Fruit fly (Drosophila melanogaster): Measurements from ENCODE around the gene CG42588.

Gene CG42588

DNA sequence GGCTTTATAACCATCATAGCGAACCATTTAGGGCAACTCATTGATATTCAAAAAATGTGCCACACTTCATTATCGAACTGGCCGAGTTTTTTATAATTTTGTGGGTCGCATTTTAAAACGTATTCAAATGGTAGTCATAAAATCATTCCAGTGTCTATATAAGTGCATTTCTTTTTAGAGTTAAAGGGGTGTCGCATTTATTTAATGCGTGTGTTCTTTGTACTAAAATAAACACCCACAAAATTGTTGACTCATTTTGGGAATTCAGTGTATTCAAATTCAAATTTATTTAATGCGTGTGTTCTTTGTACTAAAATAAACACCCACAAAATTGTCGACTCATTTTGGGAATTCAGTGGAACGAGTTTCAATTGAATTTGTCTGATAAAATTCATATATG, 16.4 kb downstream of the CG42588 start (continued):
- 0 out of 2 replicates have a peak, but pooled peaks have one; percentile 16 for TF ChIP-seq CG17328 (GFP tag; IDR thresholded peaks at IDR 0.05)
- peak; percentile 4 for TF ChIP-seq CG2202 (tag; optimal IDR thresholded peaks at IDR 0.05)
- peak; percentile 10 for TF ChIP-seq CG2875 (GFP tag; optimal IDR thresholded peaks at IDR 0.05)
- peak; percentile 26 for TF ChIP-seq CG15601 (tag; optimal IDR thresholded peaks at IDR 0.05)
- TF ChIP-seq Dek (tag; optimal IDR thresholded peaks at IDR 0.05) = no peak
- no peak for TF ChIP-seq Lpt (GFP tag; optimal IDR thresholded peaks at IDR 0.05)

DNA sequence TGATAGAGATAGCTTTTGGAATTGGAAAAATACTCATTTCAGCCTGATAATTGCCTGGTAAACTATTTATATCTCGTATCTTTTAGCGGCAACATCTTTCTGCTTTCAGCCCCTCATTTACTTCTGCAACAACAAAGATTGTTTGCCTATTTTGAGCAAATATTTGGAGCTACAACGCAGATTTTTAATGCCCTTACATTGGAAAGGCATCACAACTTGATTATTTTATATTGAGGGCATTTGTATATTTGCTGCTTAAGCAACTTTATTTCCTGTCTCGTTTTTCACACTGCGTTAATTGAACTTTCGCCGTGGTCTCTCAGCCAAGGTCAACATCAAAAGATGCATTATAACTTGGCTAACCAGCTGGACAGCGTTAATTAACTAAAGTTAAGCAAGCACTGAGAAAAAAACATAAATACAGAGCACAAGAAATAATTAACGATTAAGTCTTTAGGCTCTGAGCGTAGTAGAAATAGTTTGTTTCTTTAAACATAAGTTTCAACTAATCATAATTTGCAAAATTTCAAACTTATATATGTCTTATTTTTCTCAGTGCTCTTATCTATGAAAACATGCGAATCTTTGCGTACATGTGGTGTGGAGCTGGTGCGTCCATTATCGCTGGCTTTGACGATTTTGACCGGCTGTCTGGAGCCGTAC, 17.4 kb downstream of the CG42588 start:
- TF ChIP-seq Poxn (GFP tag; IDR thresholded peaks at IDR 0.05) (no peak), crc (GFP tag; optimal IDR thresholded peaks at IDR 0.05) (peak; percentile 26), Med (GFP tag) (peak; percentile 72), CG18011 (GFP tag; optimal IDR thresholded peaks at IDR 0.05) (no peak), yki (optimal IDR thresholded peaks at IDR 0.05) (no peak), Tbp (GFP tag; optimal IDR thresholded peaks at IDR 0.05) (no peak), al (GFP tag; IDR thresholded peaks at IDR 0.05) (no peak), sens-2 (GFP tag; IDR thresholded peaks at IDR 0.05) (peak; percentile 8; the same call in 1 of the 2 replicates), crol (GFP tag; IDR thresholded peaks at IDR 0.05) (no peak), CG3407 (GFP tag; optimal IDR thresholded peaks at IDR 0.05) (peak; percentile 1), luna (GFP tag; optimal IDR thresholded peaks at IDR 0.05) (no peak), wek (GFP tag; optimal IDR thresholded peaks at IDR 0.05) (no peak), az2 (GFP tag; optimal IDR thresholded peaks at IDR 0.05) (peak; percentile 29), CG17829 (tag; optimal IDR thresholded peaks at IDR 0.05) (peak; percentile 43), Hmr (GFP tag; optimal IDR thresholded peaks at IDR 0.05) (peak; percentile 70), Stat92E (GFP tag; optimal IDR thresholded peaks at IDR 0.05) (no peak), CG8388 (GFP tag; optimal IDR thresholded peaks at IDR 0.05) (peak; percentile 32), Mes4 (GFP tag; optimal IDR thresholded peaks at IDR 0.05) (peak; percentile 14), Hand (GFP tag; optimal IDR thresholded peaks at IDR 0.05) (peak; percentile 36), CG15514 (GFP tag; optimal IDR thresholded peaks at IDR 0.05) (peak; percentile 28), ac (GFP tag; optimal IDR thresholded peaks at IDR 0.05) (no peak), CG4617 (GFP tag; optimal IDR thresholded peaks at IDR 0.05; ENCODE audit: borderline replicate concordance) (no peak), CG6654 (GFP tag; optimal IDR thresholded peaks at IDR 0.05) (peak; percentile 34), CG17361 (GFP tag; IDR thresholded peaks at IDR 0.05) (peak; percentile 69), CkIIα-i1 (GFP tag; IDR thresholded peaks at IDR 0.05) (no peak), CG34422 (GFP tag; IDR thresholded peaks at IDR 0.05) (0 out of 3 replicates have a peak, but pooled peaks have one; percentile 21), Elba2 (GFP tag; optimal IDR thresholded peaks at IDR 0.05) (no peak), dysf (GFP tag; IDR thresholded peaks at IDR 0.05) (peak; percentile 66; the same call in 2 of the 3 replicates), inv (GFP tag; IDR thresholded peaks at IDR 0.05; ENCODE audit: partially characterized antibody) (no peak), p53 (GFP tag; optimal IDR thresholded peaks at IDR 0.05) (no peak), ci (GFP tag; IDR thresholded peaks at IDR 0.05) (peak; percentile 63; the same call in 1 of the 3 replicates), toy (GFP tag; IDR thresholded peaks at IDR 0.05) (no peak), CG15479 (GFP tag; optimal IDR thresholded peaks at IDR 0.05) (no peak), corto (GFP tag; optimal IDR thresholded peaks at IDR 0.05) (no peak), mam (GFP tag; optimal IDR thresholded peaks at IDR 0.05) (peak; percentile 32), pnt (GFP tag; optimal IDR thresholded peaks at IDR 0.05) (peak; percentile 12), Pdp1 (GFP tag; optimal IDR thresholded peaks at IDR 0.05) (peak in 1 of 2 experiments; percentile 27), trem (tag; optimal IDR thresholded peaks at IDR 0.05) (no peak), Asciz (GFP tag; optimal IDR thresholded peaks at IDR 0.05) (peak; percentile 49), Hmx (GFP tag; optimal IDR thresholded peaks at IDR 0.05) (no peak), run (tag; optimal IDR thresholded peaks at IDR 0.05) (peak; percentile 2), pros (GFP tag; optimal IDR thresholded peaks at IDR 0.05) (no peak)
